Fruit fly (Drosophila melanogaster): Measurements from ENCODE around the gene CG4768.

Gene CG4768

DNA sequence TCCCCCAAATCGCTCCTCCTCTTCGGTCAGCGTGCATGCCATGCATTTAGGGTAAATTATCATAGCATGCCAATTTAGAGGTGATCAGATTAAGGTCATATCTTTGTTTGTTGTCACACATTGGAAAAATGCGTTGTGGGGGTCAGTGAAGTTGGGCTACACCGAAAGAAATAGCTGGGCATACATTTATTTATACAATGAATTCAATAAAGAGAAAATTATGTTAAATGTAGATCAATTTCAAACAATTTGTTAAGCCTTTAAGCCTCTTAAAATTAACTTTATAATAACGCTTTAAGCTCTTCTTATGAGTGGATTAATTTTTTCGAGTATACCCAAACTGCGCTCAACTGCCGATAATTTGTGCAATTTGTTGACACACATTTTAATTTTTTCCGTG lies 22.4 kb downstream of the CG4768 start (continued):
- TF ChIP-seq Ets65A (GFP tag), result peak; percentile 57
- no peak for TF ChIP-seq CG3847 (GFP tag; IDR thresholded peaks at IDR 0.05)
- peak; percentile 3 for TF ChIP-seq CG17359 (tag; optimal IDR thresholded peaks at IDR 0.05)
- TF ChIP-seq CG14441 (GFP tag; IDR thresholded peaks at IDR 0.05), result peak; percentile 32; the same call in 1 of the 2 replicates
- TF ChIP-seq Drgx (GFP tag; IDR thresholded peaks at IDR 0.05), result peak; percentile 21; the same call in 1 of the 2 replicates
- peak; percentile 15 for TF ChIP-seq gem (tag; optimal IDR thresholded peaks at IDR 0.05)
- TF ChIP-seq dmrt99B (tag; optimal IDR thresholded peaks at IDR 0.05), result peak; percentile 46
- TF ChIP-seq Hr51 (GFP tag; optimal IDR thresholded peaks at IDR 0.05), result peak in 1 of 2 experiments; percentile 20
- TF ChIP-seq bcd (GFP tag; optimal IDR thresholded peaks at IDR 0.05), result peak; percentile 2
- TF ChIP-seq CG11504 (tag; optimal IDR thresholded peaks at IDR 0.05), result peak; percentile 37
- 0 out of 3 replicates have a peak, but pooled peaks have one; percentile 30 for TF ChIP-seq dysf (GFP tag; IDR thresholded peaks at IDR 0.05)
- no peak for TF ChIP-seq prd (optimal IDR thresholded peaks at IDR 0.05)
- TF ChIP-seq prd (GFP tag; IDR thresholded peaks at IDR 0.05), result 0 out of 3 replicates have a peak, but pooled peaks have one; percentile 12

- TF ChIP-seq eve (GFP tag; optimal IDR thresholded peaks at IDR 0.05), result peak in 1 of 2 experiments; percentile 18
- TF ChIP-seq Bteb2 (GFP tag; optimal IDR thresholded peaks at IDR 0.05), result no peak
- TF ChIP-seq CG9727 (GFP tag; optimal IDR thresholded peaks at IDR 0.05), result no peak
- TF ChIP-seq gem (tag; optimal IDR thresholded peaks at IDR 0.05), result peak; percentile 36
- TF ChIP-seq CG11504 (tag; optimal IDR thresholded peaks at IDR 0.05), result peak; percentile 68
- 0 out of 2 replicates have a peak, but pooled peaks have one; percentile 25 for TF ChIP-seq danr (GFP tag; IDR thresholded peaks at IDR 0.05)
- no peak for TF ChIP-seq CG14710 (tag; optimal IDR thresholded peaks at IDR 0.05)
- TF ChIP-seq CG4424 (GFP tag; optimal IDR thresholded peaks at IDR 0.05), result peak; percentile 12
- TF ChIP-seq C15 (GFP tag; IDR thresholded peaks at IDR 0.05), result no peak
- TF ChIP-seq phol (tag; optimal IDR thresholded peaks at IDR 0.05), result peak; percentile 39
- TF ChIP-seq CG13624 (GFP tag; optimal IDR thresholded peaks at IDR 0.05), result no peak
- no peak for TF ChIP-seq ttk (GFP tag; IDR thresholded peaks at IDR 0.05)
- no peak for TF ChIP-seq pan (optimal IDR thresholded peaks at IDR 0.05)
- TF ChIP-seq pan (GFP tag; optimal IDR thresholded peaks at IDR 0.05 in 1 of 2, IDR thresholded peaks at IDR 0.05 in 1 of 2), result peak in 1 of 2 experiments; percentile 49
- TF ChIP-seq CG3847 (GFP tag; IDR thresholded peaks at IDR 0.05), result no peak
- TF ChIP-seq Pdp1 (GFP tag; optimal IDR thresholded peaks at IDR 0.05), result peak in 1 of 2 experiments; percentile 8
- no peak for TF ChIP-seq Xbp1 (GFP tag; optimal IDR thresholded peaks at IDR 0.05)
- TF ChIP-seq chinmo (GFP tag; IDR thresholded peaks at IDR 0.05; ENCODE audit: partially characterized antibody), result no peak
- TF ChIP-seq sisA (GFP tag; IDR thresholded peaks at IDR 0.05), result peak; percentile 41
- no peak for TF ChIP-seq E2f2 (GFP tag; IDR thresholded peaks at IDR 0.05)
- TF ChIP-seq CTCF (GFP tag; optimal IDR thresholded peaks at IDR 0.05), result no peak
- TF ChIP-seq unc-4 (GFP tag; IDR thresholded peaks at IDR 0.05; ENCODE audit: partially characterized antibody), result no peak
- no peak for TF ChIP-seq CG4820 (GFP tag; optimal IDR thresholded peaks at IDR 0.05)
- no peak for TF ChIP-seq Dad (GFP tag; optimal IDR thresholded peaks at IDR 0.05)
- no peak for TF ChIP-seq CG2199 (GFP tag; IDR thresholded peaks at IDR 0.05)
- no peak for TF ChIP-seq bsh (GFP tag; optimal IDR thresholded peaks at IDR 0.05)
- peak; percentile 9; the same call in 1 of the 2 replicates for TF ChIP-seq Xrp1 (GFP tag; IDR thresholded peaks at IDR 0.05)
- TF ChIP-seq CG7745 (tag; optimal IDR thresholded peaks at IDR 0.05), result no peak
- no peak for TF ChIP-seq BtbVII (GFP tag; optimal IDR thresholded peaks at IDR 0.05)
- no peak for TF ChIP-seq CG1529 (GFP tag; optimal IDR thresholded peaks at IDR 0.05)
- TF ChIP-seq CG1602 (GFP tag; optimal IDR thresholded peaks at IDR 0.05), result no peak
- TF ChIP-seq Eip74EF (GFP tag; optimal IDR thresholded peaks at IDR 0.05), result peak in 1 of 2 experiments; percentile 26
- TF ChIP-seq Ada2b (GFP tag; IDR thresholded peaks at IDR 0.05), result 0 out of 2 replicates have a peak, but pooled peaks have one; percentile 32
- no peak for TF ChIP-seq yki (optimal IDR thresholded peaks at IDR 0.05)
- no peak for TF ChIP-seq CG10543 (GFP tag; optimal IDR thresholded peaks at IDR 0.05)
- 0 out of 2 replicates have a peak, but pooled peaks have one; percentile 11 for TF ChIP-seq lmd (GFP tag; IDR thresholded peaks at IDR 0.05)
- no peak for TF ChIP-seq CG10654 (GFP tag; optimal IDR thresholded peaks at IDR 0.05)
- peak; percentile 28; the same call in 1 of the 2 replicates for TF ChIP-seq Rx (GFP tag; IDR thresholded peaks at IDR 0.05)
- no peak for TF ChIP-seq B-H1 (GFP tag; IDR thresholded peaks at IDR 0.05)
- no peak for TF ChIP-seq vfl (GFP tag; optimal IDR thresholded peaks at IDR 0.05)
Observed at dm6 chrX:16815168-16815567, 23.2 kb downstream of the CG4768 start.

All from whole organism, embryonic.